Worm (Caenorhabditis elegans): Measurements from ENCODE around the gene Y43F8B.29.

Gene Y43F8B.29

DNA sequence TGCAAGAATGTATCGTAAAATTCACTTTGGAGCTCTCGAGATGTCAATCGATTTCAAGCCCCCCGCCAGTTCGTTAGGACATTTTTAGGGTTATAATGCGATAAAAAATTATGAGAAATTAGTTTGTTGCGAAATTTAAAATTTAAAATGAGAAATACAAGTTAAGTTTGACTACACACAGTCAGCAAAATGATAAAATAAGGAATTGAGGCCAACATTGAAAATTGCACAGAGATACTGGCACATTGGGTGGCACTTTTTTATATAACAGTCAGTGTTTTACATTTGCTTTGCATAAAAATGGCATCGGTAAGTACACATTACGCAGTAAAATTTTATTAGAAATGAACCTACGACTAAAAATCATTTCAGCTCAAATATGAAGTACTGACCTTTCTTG lies 23.3 kb upstream of the Y43F8B.29 start, which contains the start of gene Y43F8B.12:
Gene Y43F8B.12, plus strand, starts transcription at position 301 of the 400 bp plus-strand sequence.
- no peak for TF ChIP-seq ceh-9 (tag; optimal IDR thresholded peaks at IDR 0.05)
- TF ChIP-seq elt-3 (tag; optimal IDR thresholded peaks at IDR 0.05): no peak
- no peak for TF ChIP-seq mml-1 (tag; optimal IDR thresholded peaks at IDR 0.05)
- no peak for TF ChIP-seq egl-5 (tag; optimal IDR thresholded peaks at IDR 0.05)
- TF ChIP-seq zag-1 (tag; optimal IDR thresholded peaks at IDR 0.05): no peak
- no peak for TF ChIP-seq elt-1 (tag; optimal IDR thresholded peaks at IDR 0.05)
- no peak for TF ChIP-seq nhr-23 (tag; optimal IDR thresholded peaks at IDR 0.05)
- TF ChIP-seq nfya-1 (tag; optimal IDR thresholded peaks at IDR 0.05; ENCODE audit: insufficient read depth): no peak
- no peak for TF ChIP-seq jun-1 (tag; optimal IDR thresholded peaks at IDR 0.05)
- no peak for TF ChIP-seq nhr-77 (tag; optimal IDR thresholded peaks at IDR 0.05)
- TF ChIP-seq tbx-2 (tag; optimal IDR thresholded peaks at IDR 0.05): no peak
- no peak for TF ChIP-seq lin-15B (tag; optimal IDR thresholded peaks at IDR 0.05)
- TF ChIP-seq pqm-1 (tag; optimal IDR thresholded peaks at IDR 0.05): no peak
- no peak for TF ChIP-seq unc-62 (GFP tag; optimal IDR thresholded peaks at IDR 0.05)
- no peak for TF ChIP-seq sea-2 (GFP tag; optimal IDR thresholded peaks at IDR 0.05)

DNA sequence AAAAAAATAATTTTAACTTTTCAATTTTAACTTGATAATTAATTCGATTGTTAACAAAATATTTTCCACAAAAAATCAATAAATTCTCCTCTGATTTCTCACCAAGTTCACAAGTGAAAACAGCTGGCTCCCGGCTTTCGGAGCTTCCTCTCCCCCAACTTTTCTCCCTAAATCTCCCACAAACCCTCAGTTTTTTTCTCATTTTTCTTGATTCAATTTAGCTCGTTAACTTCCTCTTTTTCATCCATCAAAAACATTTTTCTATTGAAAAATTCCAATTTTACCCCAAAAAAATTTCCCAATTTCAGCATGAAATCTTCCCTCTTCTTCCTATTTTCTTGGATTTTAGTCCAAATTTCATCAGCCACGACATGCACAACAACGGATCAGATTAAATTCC lies 21.0 kb upstream of the Y43F8B.29 start, which contains the start of gene Y43F8B.11:
Gene Y43F8B.11, plus strand, starts transcription at position 301 of the 400 bp plus-strand sequence.
- TF ChIP-seq daf-12 (tag; optimal IDR thresholded peaks at IDR 0.05) (no peak), lsy-12 (tag; optimal IDR thresholded peaks at IDR 0.05) (no peak), nhr-237 (tag; optimal IDR thresholded peaks at IDR 0.05) (no peak), nhr-11 (tag; optimal IDR thresholded peaks at IDR 0.05) (no peak), R02D3.7 (tag; optimal IDR thresholded peaks at IDR 0.05) (no peak), elt-3 (tag; optimal IDR thresholded peaks at IDR 0.05) (no peak), egl-27 (tag; optimal IDR thresholded peaks at IDR 0.05) (no peak), elt-2 (tag; optimal IDR thresholded peaks at IDR 0.05) (no peak), fos-1 (tag; optimal IDR thresholded peaks at IDR 0.05) (no peak), mml-1 (tag; optimal IDR thresholded peaks at IDR 0.05) (no peak), sea-2 (GFP tag; optimal IDR thresholded peaks at IDR 0.05) (no peak), hmg-11 (tag; optimal IDR thresholded peaks at IDR 0.05) (no peak), pqm-1 (tag; optimal IDR thresholded peaks at IDR 0.05) (no peak), nhr-77 (tag; optimal IDR thresholded peaks at IDR 0.05) (no peak), nhr-23 (tag; optimal IDR thresholded peaks at IDR 0.05) (no peak), eor-1 (tag; optimal IDR thresholded peaks at IDR 0.05) (no peak), ceh-28 (tag; optimal IDR thresholded peaks at IDR 0.05) (no peak)

DNA sequence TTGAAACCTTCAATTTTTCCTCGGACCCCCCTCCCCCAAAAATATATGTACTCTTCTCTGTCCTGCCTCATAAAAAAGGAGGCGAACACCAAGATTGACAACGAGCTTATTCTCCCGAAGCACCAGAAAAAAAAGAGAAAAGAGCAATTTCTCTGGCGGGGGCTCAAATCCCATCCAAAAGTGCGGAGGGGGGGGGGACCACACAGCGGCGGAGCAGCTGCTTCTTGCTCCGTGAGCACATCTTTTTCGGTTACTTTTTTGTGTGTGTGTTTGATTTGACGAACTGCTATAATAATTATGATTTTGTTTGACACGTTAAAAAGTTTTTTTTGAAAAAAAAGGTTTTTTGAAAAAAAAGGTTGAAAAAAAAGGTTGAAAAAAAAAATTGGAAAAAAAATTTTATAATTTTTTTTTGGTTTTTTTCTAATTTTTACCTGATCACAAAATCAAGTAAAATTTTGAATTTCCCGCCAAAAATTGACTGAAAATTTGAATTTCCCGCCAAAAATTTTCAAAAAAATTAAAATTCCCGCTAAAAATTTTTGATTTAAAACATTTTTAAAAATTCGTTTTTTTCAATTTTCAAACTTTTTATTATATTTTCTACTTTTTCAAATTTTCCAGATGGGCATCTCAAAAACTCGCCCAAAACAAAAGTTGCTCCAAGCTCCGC lies 17.4 kb upstream of the Y43F8B.29 start, which contains the start of gene Y43F8B.10:
Gene Y43F8B.10, plus strand, starts transcription at position 623 of the 673 bp plus-strand sequence.
- TF ChIP-seq unc-62 (GFP tag; optimal IDR thresholded peaks at IDR 0.05) (no peak), ZK546.5 (tag; optimal IDR thresholded peaks at IDR 0.05) (no peak), nfya-1 (tag; optimal IDR thresholded peaks at IDR 0.05; ENCODE audit: insufficient read depth) (peak; percentile 9)

DNA sequence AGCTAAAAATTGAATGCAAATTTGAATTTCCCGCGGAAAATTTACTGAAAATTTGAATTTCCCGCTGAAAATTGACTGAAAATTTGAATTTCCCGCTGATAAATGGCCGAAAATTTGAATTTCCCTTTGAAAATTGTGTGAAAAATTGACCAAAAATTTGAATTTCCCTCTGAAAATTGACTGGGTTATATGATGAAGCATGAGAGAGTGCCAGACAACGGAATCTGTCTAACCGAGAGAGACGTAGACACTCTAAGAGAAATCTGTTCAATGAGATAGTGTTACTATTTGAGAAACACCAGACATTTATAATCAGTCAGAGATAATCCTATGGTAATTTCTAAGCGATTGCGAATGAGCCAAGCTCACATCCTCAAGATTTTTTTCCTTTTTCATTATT lies 14.1 kb upstream of the Y43F8B.29 start:
- no peak for TF ChIP-seq fkh-2 (tag; optimal IDR thresholded peaks at IDR 0.05)
- no peak for TF ChIP-seq ama-1 (optimal IDR thresholded peaks at IDR 0.05)
- no peak for TF ChIP-seq daf-12 (tag; optimal IDR thresholded peaks at IDR 0.05)
- no peak for TF ChIP-seq hmg-11 (tag; optimal IDR thresholded peaks at IDR 0.05)
- TF ChIP-seq lin-39 (tag; optimal IDR thresholded peaks at IDR 0.05): no peak
- no peak for TF ChIP-seq ceh-28 (tag; optimal IDR thresholded peaks at IDR 0.05)
- no peak for TF ChIP-seq nhr-76 (tag; optimal IDR thresholded peaks at IDR 0.05)
- TF ChIP-seq nhr-28 (tag; optimal IDR thresholded peaks at IDR 0.05): no peak
- TF ChIP-seq ceh-82 (tag; optimal IDR thresholded peaks at IDR 0.05): no peak
- no peak for TF ChIP-seq tbx-2 (tag; optimal IDR thresholded peaks at IDR 0.05)
- TF ChIP-seq sea-2 (GFP tag; optimal IDR thresholded peaks at IDR 0.05): no peak
- TF ChIP-seq snpc-4 (tag; optimal IDR thresholded peaks at IDR 0.05): no peak
- no peak for TF ChIP-seq egl-27 (tag; optimal IDR thresholded peaks at IDR 0.05)
- no peak for TF ChIP-seq ztf-4 (tag; optimal IDR thresholded peaks at IDR 0.05)
- no peak for TF ChIP-seq zag-1 (tag; optimal IDR thresholded peaks at IDR 0.05)
